Worm (Caenorhabditis elegans) whole organism, L1 larva: ENCODE results near the gene str-94.

Experiments used
- lin-14 ChIP-seq: fragments of 200-800 bp; sonication (Bioruptor generic); optimal IDR thresholded peaks from 2 replicates; lab custom pipeline; 2018; ENCODE audit warnings: mild to moderate bottlenecking, missing genetic modification characterization, moderate library complexity, missing compliant biosample characterization
- nhr-237 ChIP-seq: fragments of 150-350 bp; optimal IDR thresholded peaks from 2 replicates; lab custom pipeline; 2014; ENCODE audit warnings: missing biosample characterization, missing genetic modification characterization
- nhr-28 ChIP-seq: fragments of 150-350 bp; optimal IDR thresholded peaks from 2 replicates; lab custom pipeline; 2014; ENCODE audit warnings: missing biosample characterization, missing genetic modification characterization

- TF ChIP-seq nhr-28 (tag; lab: Kevin White, UChicago), result no peak
- peak; percentile 37 for TF ChIP-seq lin-14
- TF ChIP-seq nhr-237 (tag; lab: Kevin White, UChicago), result no peak
Measured at ce11 chrV:9255480-9255879, 6.4 kb upstream of the str-94 start.
